Worm (Caenorhabditis elegans) whole organism, L1 larva: ENCODE results near the gene F26F4.6.
A peak's percentile ranks its signal among the peaks of the same experiment; 100 is the strongest.

Experiments
- C34B4.2 ChIP-seq: sonication (generic microtip); optimal IDR thresholded peaks from 2 replicates; lab custom pipeline; 2017; ENCODE audit warnings: mild to moderate bottlenecking, missing genetic modification characterization, missing compliant biosample characterization
- F16B12.6 ChIP-seq: fragments of 150-350 bp; optimal IDR thresholded peaks from 2 replicates; lab custom pipeline; 2014; ENCODE audit warnings: missing biosample characterization, missing genetic modification characterization
- Y116A8C.19 ChIP-seq: sonication (generic microtip); optimal IDR thresholded peaks from 2 replicates; lab custom pipeline; 2016; ENCODE audit warnings: missing compliant biosample characterization, missing genetic modification characterization, borderline replicate concordance
- blmp-1 ChIP-seq: fragments of 150-350 bp; optimal IDR thresholded peaks from 2 replicates; lab custom pipeline; 2014; ENCODE audit warnings: missing biosample characterization, missing genetic modification characterization
- ceh-63 ChIP-seq: fragments of 200-800 bp; sonication (Bioruptor generic); optimal IDR thresholded peaks from 2 replicates; lab custom pipeline; 2018; ENCODE audit warnings: mild to moderate bottlenecking, missing genetic modification characterization, missing compliant biosample characterization
- ceh-90 ChIP-seq: sonication (generic microtip); optimal IDR thresholded peaks from 2 replicates; lab custom pipeline; 2016; ENCODE audit warnings: missing genetic modification characterization, missing compliant biosample characterization
- dpl-1 ChIP-seq, 3 experiments: fragments of 150-350 bp in 2 of 3; sonication (generic microtip) in 1 of 3; optimal IDR thresholded peaks; 2 replicates each; lab custom pipeline; 2014 to 2017; ENCODE audit warnings: missing biosample characterization in 3 of 3, missing genetic modification characterization in 3 of 3, missing genetic modification reagents in 3 of 3
- egl-13 ChIP-seq: sonication (generic microtip); optimal IDR thresholded peaks from 2 replicates; lab custom pipeline; 2016; ENCODE audit warnings: missing genotype, missing genetic modification reagents, missing genetic modification characterization, missing compliant biosample characterization
- elt-2 ChIP-seq: sonication (generic microtip); optimal IDR thresholded peaks from 2 replicates; lab custom pipeline; 2016; ENCODE audit warnings: missing genetic modification characterization, mild to moderate bottlenecking, inconsistent platforms, missing compliant biosample characterization, missing genetic modification reagents
- fkh-10 ChIP-seq: sonication (generic microtip); optimal IDR thresholded peaks from 2 replicates; lab custom pipeline; 2017; ENCODE audit warnings: missing biosample characterization, missing genetic modification reagents, missing genetic modification characterization
- fkh-4 ChIP-seq: sonication (generic microtip); optimal IDR thresholded peaks from 2 replicates; lab custom pipeline; 2016; ENCODE audit warnings: missing compliant biosample characterization, missing genetic modification characterization, borderline replicate concordance
- fkh-8 ChIP-seq: sonication (generic microtip); optimal IDR thresholded peaks from 2 replicates; lab custom pipeline; 2016; ENCODE audit warnings: mild to moderate bottlenecking, missing genetic modification characterization, missing compliant biosample characterization
- grh-1 ChIP-seq: fragments of 200-800 bp; sonication (Bioruptor generic); IDR thresholded peaks from 2 replicates; pipeline ENCODE4 v1.3.6; 2022; ENCODE audit warnings: missing genetic modification reagents, missing genetic modification characterization, missing compliant biosample characterization
- isw-1 ChIP-seq: fragments of 200-800 bp; sonication (Bioruptor generic); IDR thresholded peaks from 2 replicates; pipeline ENCODE4 v1.3.6; 2022; ENCODE audit warnings: missing genetic modification characterization, missing compliant biosample characterization
- jun-1 ChIP-seq: fragments of 150-350 bp; optimal IDR thresholded peaks from 2 replicates; lab custom pipeline; 2014; ENCODE audit warnings: missing biosample characterization, missing genetic modification reagents, missing genetic modification characterization
- lin-13 ChIP-seq: fragments of 150-350 bp; optimal IDR thresholded peaks from 2 replicates; lab custom pipeline; 2014; ENCODE audit warnings: missing biosample characterization, missing genetic modification reagents, missing genetic modification characterization
- lin-35 ChIP-seq, 2 experiments: fragments of 150-350 bp; optimal IDR thresholded peaks; 2 replicates each; lab custom pipeline; 2014; ENCODE audit warnings: missing biosample characterization in 2 of 2, missing genetic modification characterization in 2 of 2, missing genetic modification reagents in 2 of 2
- lin-39 ChIP-seq: fragments of 150-350 bp; optimal IDR thresholded peaks from 2 replicates; lab custom pipeline; 2014; ENCODE audit warnings: missing biosample characterization, missing genetic modification reagents, missing genetic modification characterization
- lir-3 ChIP-seq: sonication (generic microtip); optimal IDR thresholded peaks from 2 replicates; lab custom pipeline; 2016; ENCODE audit warnings: mild to moderate bottlenecking, missing genetic modification characterization, moderate library complexity, missing compliant biosample characterization; ENCODE audit not compliant: poor library complexity
- lsy-2 ChIP-seq, 2 experiments: fragments of 150-350 bp; optimal IDR thresholded peaks; 2 replicates each; lab custom pipeline; 2014; ENCODE audit warnings: missing biosample characterization in 2 of 2, missing genetic modification characterization in 2 of 2
- mdl-1 ChIP-seq, 2 experiments: fragments of 150-350 bp; optimal IDR thresholded peaks; 2 replicates each; lab custom pipeline; 2014 to 2017; ENCODE audit warnings: missing biosample characterization in 2 of 2, missing genetic modification characterization in 2 of 2, inconsistent platforms in 1 of 2
- mep-1 ChIP-seq: fragments of 150-350 bp; optimal IDR thresholded peaks from 2 replicates; lab custom pipeline; 2014; ENCODE audit warnings: missing biosample characterization, missing genetic modification characterization
- nhr-20 ChIP-seq: sonication (generic microtip); optimal IDR thresholded peaks from 2 replicates; lab custom pipeline; 2016; ENCODE audit warnings: mild to moderate bottlenecking, missing genetic modification characterization, missing compliant biosample characterization
- nhr-237 ChIP-seq: fragments of 150-350 bp; optimal IDR thresholded peaks from 2 replicates; lab custom pipeline; 2014; ENCODE audit warnings: missing biosample characterization, missing genetic modification characterization
- nhr-84 ChIP-seq: sonication (generic microtip); optimal IDR thresholded peaks from 2 replicates; lab custom pipeline; 2017; ENCODE audit warnings: missing biosample characterization, missing genetic modification characterization
- nhr-90 ChIP-seq: sonication (generic microtip); optimal IDR thresholded peaks from 2 replicates; lab custom pipeline; 2016; ENCODE audit warnings: mild to moderate bottlenecking, missing genetic modification characterization, missing compliant biosample characterization; ENCODE audit not compliant: poor library complexity
- pag-3 ChIP-seq: sonication (generic microtip); optimal IDR thresholded peaks from 2 replicates; lab custom pipeline; 2017; ENCODE audit warnings: missing genetic modification characterization, mild to moderate bottlenecking, missing compliant biosample characterization, antibody characterized with exemption, borderline replicate concordance; ENCODE audit not compliant: insufficient read depth
- pqm-1 ChIP-seq: sonication (generic microtip); optimal IDR thresholded peaks from 3 replicates; lab custom pipeline; 2017; ENCODE audit warnings: missing biosample characterization, missing genetic modification characterization
- rnt-1 ChIP-seq: sonication (generic microtip); optimal IDR thresholded peaks from 2 replicates; lab custom pipeline; 2016; ENCODE audit warnings: mild to moderate bottlenecking, missing genetic modification characterization, moderate library complexity, missing compliant biosample characterization
- skn-1 ChIP-seq: fragments of 150-350 bp; optimal IDR thresholded peaks from 2 replicates; lab custom pipeline; 2014; ENCODE audit warnings: missing biosample characterization, missing genetic modification characterization
- snu-23 ChIP-seq: sonication (generic microtip); optimal IDR thresholded peaks from 2 replicates; lab custom pipeline; 2016; ENCODE audit warnings: missing genetic modification characterization, missing compliant biosample characterization
- swsn-7 ChIP-seq: sonication (generic microtip); optimal IDR thresholded peaks from 2 replicates; lab custom pipeline; 2016; ENCODE audit warnings: missing genetic modification characterization, missing compliant biosample characterization
- unc-130 ChIP-seq: fragments of 150-350 bp; optimal IDR thresholded peaks from 2 replicates; lab custom pipeline; 2017; ENCODE audit warnings: missing biosample characterization, missing genetic modification characterization, inconsistent platforms
- zag-1 ChIP-seq: fragments of 150-350 bp; optimal IDR thresholded peaks from 2 replicates; lab custom pipeline; 2014; ENCODE audit warnings: missing biosample characterization, missing genetic modification characterization
- zip-4 ChIP-seq: fragments of 200-800 bp; sonication (Bioruptor generic); optimal IDR thresholded peaks from 2 replicates; lab custom pipeline; 2018; ENCODE audit warnings: mild to moderate bottlenecking, missing genetic modification characterization, moderate library complexity, missing compliant biosample characterization
- ztf-11 ChIP-seq, 2 experiments: sonication (generic microtip); optimal IDR thresholded peaks; 2 replicates each; lab custom pipeline; 2016 to 2017; ENCODE audit warnings: missing genetic modification characterization in 2 of 2, missing biosample characterization in 1 of 2, missing compliant biosample characterization in 1 of 2

F26F4.6 gene

ce11 chrIII:4912317-4912716 lies 18.9 kb upstream of the F26F4.6 start, which contains the start of the genes F26F4.9 and cee-1 (continued):
- TF ChIP-seq nhr-90 (tag; lab: Kevin White, UChicago): peak; percentile 84
- TF ChIP-seq fkh-8 (tag; lab: Kevin White, UChicago): peak; percentile 70
- TF ChIP-seq swsn-7 (tag; lab: Kevin White, UChicago): peak; percentile 70
- no peak for TF ChIP-seq pag-3 (tag; lab: Kevin White, UChicago)
- peak; percentile 84 for TF ChIP-seq mep-1 (tag; lab: Kevin White, UChicago)
- peak; percentile 40 for TF ChIP-seq blmp-1 (tag; lab: Kevin White, UChicago)
- TF ChIP-seq lin-13 (GFP tag; lab: Kevin White, UChicago): peak; percentile 21
- TF ChIP-seq isw-1 (GFP tag; lab: Robert Waterston, UW): peak; percentile 35
- TF ChIP-seq nhr-20 (tag; lab: Kevin White, UChicago): peak; percentile 74
- peak; percentile 22 for TF ChIP-seq skn-1 (tag; lab: Kevin White, UChicago)
- TF ChIP-seq zip-4 (GFP tag; lab: Kevin White, UChicago): peak; percentile 8
- peak in 1 of 2 experiments; percentile 88 for TF ChIP-seq ztf-11 (tag; optimal IDR thresholded peaks at IDR 0.05; lab: Kevin White, UChicago)
- TF ChIP-seq ceh-90 (tag; lab: Kevin White, UChicago): peak; percentile 90
- TF ChIP-seq egl-13: peak; percentile 75
- peak; percentile 96 for TF ChIP-seq rnt-1 (tag; lab: Kevin White, UChicago)

ce11 chrIII:4910956-4911355 lies 17.5 kb upstream of the F26F4.6 start, which contains the start of gene F26F4.2:
Gene F26F4.2, plus strand, starts transcription at chrIII:4911256.
- TF ChIP-seq dpl-1 (GFP tag; optimal IDR thresholded peaks at IDR 0.05; lab: Kevin White, UChicago) (no peak), unc-130 (tag; lab: Kevin White, UChicago) (no peak), C34B4.2 (tag; lab: Kevin White, UChicago) (no peak), fkh-8 (tag; lab: Kevin White, UChicago) (no peak), lin-35 (GFP tag; optimal IDR thresholded peaks at IDR 0.05; lab: Kevin White, UChicago) (no peak), grh-1 (GFP tag; lab: Robert Waterston, UW) (no peak), nhr-20 (tag; lab: Kevin White, UChicago) (no peak), ceh-63 (no peak), nhr-237 (tag; lab: Kevin White, UChicago) (no peak)

ce11 chrIII:4909938-4910337 lies 16.5 kb upstream of the F26F4.6 start, which contains the start of gene F26F4.12:
Gene F26F4.12, minus strand, starts transcription at chrIII:4910038.
- TF ChIP-seq lir-3 (tag; lab: Kevin White, UChicago) (no peak), F16B12.6 (no peak), lsy-2 (tag; optimal IDR thresholded peaks at IDR 0.05; lab: Kevin White, UChicago) (no peak), nhr-84 (tag; lab: Kevin White, UChicago) (no peak), unc-130 (tag; lab: Kevin White, UChicago) (no peak), elt-2 (tag; lab: Kevin White, UChicago) (no peak), grh-1 (GFP tag; lab: Robert Waterston, UW) (no peak), mdl-1 (tag; optimal IDR thresholded peaks at IDR 0.05; lab: Kevin White, UChicago) (no peak), pqm-1 (no peak), jun-1 (no peak), fkh-10 (GFP tag; lab: Kevin White, UChicago) (no peak), lin-35 (GFP tag; optimal IDR thresholded peaks at IDR 0.05; lab: Kevin White, UChicago) (no peak), Y116A8C.19 (tag; lab: Kevin White, UChicago) (no peak), fkh-4 (tag; lab: Kevin White, UChicago) (no peak), lin-39 (tag; lab: Kevin White, UChicago) (no peak), snu-23 (GFP tag; lab: Kevin White, UChicago) (no peak), zag-1 (no peak)
